Worm (Caenorhabditis elegans) whole organism, mixed stage, embryonic: ENCODE results near the gene str-86.

Experiments
- M03D4.4 ChIP-seq: sonication (generic microtip); optimal IDR thresholded peaks from 2 replicates; lab custom pipeline; 2017; ENCODE audit warnings: mild to moderate bottlenecking, missing genetic modification characterization, missing compliant biosample characterization
- bed-3 ChIP-seq: fragments of 200-800 bp; sonication (Bioruptor generic); optimal IDR thresholded peaks from 3 replicates; lab custom pipeline; 2018; ENCODE audit warnings: mild to moderate bottlenecking, missing genetic modification characterization, moderate library complexity, missing compliant biosample characterization
- blmp-1 ChIP-seq: fragments of 150-350 bp; optimal IDR thresholded peaks from 2 replicates; lab custom pipeline; 2014; ENCODE audit warnings: missing biosample characterization, missing genetic modification characterization
- ceh-39 ChIP-seq: fragments of 150-350 bp; optimal IDR thresholded peaks from 2 replicates; lab custom pipeline; 2014; ENCODE audit warnings: missing biosample characterization, missing genetic modification characterization
- ceh-83 ChIP-seq: fragments of 200-800 bp; sonication (Bioruptor generic); optimal IDR thresholded peaks from 2 replicates; lab custom pipeline; 2018; ENCODE audit warnings: mild to moderate bottlenecking, missing genetic modification characterization, missing compliant biosample characterization
- ces-1 ChIP-seq: fragments of 150-350 bp; optimal IDR thresholded peaks from 2 replicates; lab custom pipeline; 2014; ENCODE audit warnings: missing biosample characterization, missing genetic modification reagents, missing genetic modification characterization
- cnd-1 ChIP-seq: fragments of 200-800 bp; sonication (Bioruptor generic); optimal IDR thresholded peaks from 2 replicates; lab custom pipeline; 2018; ENCODE audit warnings: mild to moderate bottlenecking, missing genetic modification characterization, missing compliant biosample characterization
- drap-1 ChIP-seq: fragments of 200-800 bp; sonication (Bioruptor generic); optimal IDR thresholded peaks from 3 replicates; lab custom pipeline; 2018; ENCODE audit warnings: mild to moderate bottlenecking, missing genetic modification characterization, missing compliant biosample characterization
- elt-1 ChIP-seq: sonication (generic microtip); optimal IDR thresholded peaks from 2 replicates; lab custom pipeline; 2017; ENCODE audit warnings: missing genetic modification characterization, mild to moderate bottlenecking, missing compliant biosample characterization, antibody characterized with exemption, moderate library complexity, borderline replicate concordance; ENCODE audit not compliant: insufficient read depth
- elt-3 ChIP-seq: fragments of 150-350 bp; optimal IDR thresholded peaks from 2 replicates; lab custom pipeline; 2014; ENCODE audit warnings: missing biosample characterization, missing genetic modification characterization
- flh-1 ChIP-seq: fragments of 200-800 bp; sonication (Bioruptor generic); optimal IDR thresholded peaks from 2 replicates; lab custom pipeline; 2018; ENCODE audit warnings: mild to moderate bottlenecking, missing genetic modification characterization, moderate library complexity, missing compliant biosample characterization
- ham-2 ChIP-seq: fragments of 200-800 bp; sonication (Bioruptor generic); optimal IDR thresholded peaks from 2 replicates; lab custom pipeline; 2018; ENCODE audit warnings: mild to moderate bottlenecking, missing genetic modification characterization, missing compliant biosample characterization
- hlh-1 ChIP-seq: fragments of 150-350 bp; optimal IDR thresholded peaks from 2 replicates; lab custom pipeline; 2014; ENCODE audit warnings: missing biosample characterization, missing genetic modification reagents, missing genetic modification characterization
- lin-13 ChIP-seq: fragments of 150-350 bp; optimal IDR thresholded peaks from 2 replicates; lab custom pipeline; 2014; ENCODE audit warnings: missing biosample characterization, missing genetic modification characterization
- lin-32 ChIP-seq: fragments of 200-800 bp; sonication (Bioruptor generic); optimal IDR thresholded peaks from 2 replicates; lab custom pipeline; 2018; ENCODE audit warnings: mild to moderate bottlenecking, missing genetic modification characterization, missing compliant biosample characterization
- lsy-2 ChIP-seq: fragments of 150-350 bp; optimal IDR thresholded peaks from 2 replicates; lab custom pipeline; 2014; ENCODE audit warnings: missing biosample characterization, missing genetic modification characterization
- mab-5 ChIP-seq: fragments of 150-350 bp; optimal IDR thresholded peaks from 2 replicates; lab custom pipeline; 2014; ENCODE audit warnings: missing biosample characterization, missing genetic modification characterization
- mls-2 ChIP-seq: sonication (generic microtip); optimal IDR thresholded peaks from 2 replicates; lab custom pipeline; 2016; ENCODE audit warnings: mild to moderate bottlenecking, missing genetic modification characterization, moderate library complexity, missing compliant biosample characterization
- nhr-12 ChIP-seq: fragments of 150-350 bp; optimal IDR thresholded peaks from 2 replicates; lab custom pipeline; 2014; ENCODE audit warnings: missing biosample characterization, missing genetic modification characterization
- nhr-2 ChIP-seq: fragments of 150-350 bp; optimal IDR thresholded peaks from 2 replicates; lab custom pipeline; 2014; ENCODE audit warnings: missing biosample characterization, missing genetic modification characterization
- nhr-237 ChIP-seq: fragments of 150-350 bp; optimal IDR thresholded peaks from 2 replicates; lab custom pipeline; 2014; ENCODE audit warnings: missing biosample characterization, missing genetic modification characterization
- nhr-28 ChIP-seq: fragments of 150-350 bp; optimal IDR thresholded peaks from 2 replicates; lab custom pipeline; 2014; ENCODE audit warnings: missing biosample characterization, missing genetic modification characterization
- nhr-76 ChIP-seq: sonication (generic microtip); optimal IDR thresholded peaks from 2 replicates; lab custom pipeline; 2017; ENCODE audit warnings: missing biosample characterization, missing genetic modification characterization
- pha-4 ChIP-seq: fragments of 150-350 bp; optimal IDR thresholded peaks from 2 replicates; lab custom pipeline; 2018; ENCODE audit warnings: missing biosample characterization, missing genetic modification reagents, missing genetic modification characterization
- sem-2 ChIP-seq: fragments of 200-800 bp; sonication (Bioruptor generic); optimal IDR thresholded peaks from 2 replicates; lab custom pipeline; 2018; ENCODE audit warnings: mild to moderate bottlenecking, missing genetic modification characterization, missing compliant biosample characterization
- snpc-4 ChIP-seq: fragments of 150-350 bp; optimal IDR thresholded peaks from 2 replicates; lab custom pipeline; 2014; ENCODE audit warnings: missing biosample characterization, missing genetic modification characterization
- sptf-1 ChIP-seq: sonication (generic microtip); optimal IDR thresholded peaks from 2 replicates; lab custom pipeline; 2017; ENCODE audit warnings: mild to moderate bottlenecking, missing genetic modification characterization, moderate library complexity, missing compliant biosample characterization
- tbx-8 ChIP-seq: fragments of 200-800 bp; sonication (Bioruptor generic); optimal IDR thresholded peaks from 2 replicates; lab custom pipeline; 2018; ENCODE audit warnings: mild to moderate bottlenecking, missing genetic modification characterization, moderate library complexity, missing compliant biosample characterization
- unc-120 ChIP-seq: sonication (generic microtip); optimal IDR thresholded peaks from 2 replicates; lab custom pipeline; 2017; ENCODE audit warnings: missing genetic modification characterization, missing compliant biosample characterization; ENCODE audit not compliant: poor library complexity, severe bottlenecking
- unc-39 ChIP-seq: fragments of 150-350 bp; optimal IDR thresholded peaks from 2 replicates; lab custom pipeline; 2014; ENCODE audit warnings: missing biosample characterization, missing genetic modification characterization
- unc-62 ChIP-seq: fragments of 150-350 bp; optimal IDR thresholded peaks from 2 replicates; lab custom pipeline; 2014; ENCODE audit warnings: missing biosample characterization, missing genetic modification reagents, missing genetic modification characterization
- zip-8 ChIP-seq: fragments of 150-350 bp; optimal IDR thresholded peaks from 2 replicates; lab custom pipeline; 2014; ENCODE audit warnings: missing biosample characterization, missing genetic modification characterization
- ztf-11 ChIP-seq: fragments of 150-350 bp; optimal IDR thresholded peaks from 2 replicates; lab custom pipeline; 2014; ENCODE audit warnings: missing biosample characterization, missing genetic modification characterization

The str-86 gene

DNA sequence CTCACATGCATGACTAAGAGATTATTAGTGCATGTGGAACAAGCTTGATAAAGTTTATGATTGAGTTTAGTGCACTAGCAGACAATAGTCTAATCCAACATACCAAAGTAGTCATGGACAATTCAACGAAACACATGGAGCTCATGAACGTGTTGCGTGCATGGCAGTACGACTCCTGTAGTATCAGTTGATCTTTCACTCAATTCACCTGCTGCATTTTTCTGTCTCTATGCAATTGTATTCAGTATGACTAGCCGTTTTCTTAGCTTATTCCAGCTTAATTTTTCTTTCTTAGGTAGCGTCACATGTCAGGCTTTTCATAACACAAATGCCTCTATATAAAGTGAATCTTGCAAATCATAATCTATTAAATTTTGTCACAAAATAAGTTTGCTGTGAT is 19.8 kb upstream of the str-86 start, which contains the start of gene srx-1:
Gene srx-1, plus strand, starts transcription at position 382 of the 400 bp plus-strand sequence.
- TF ChIP-seq nhr-76 (tag; lab: Kevin White, UChicago) (no peak), ztf-11 (tag; lab: Kevin White, UChicago) (no peak), cnd-1 (no peak), sem-2 (GFP tag; lab: Kevin White, UChicago) (no peak), lsy-2 (tag; lab: Kevin White, UChicago) (no peak), M03D4.4 (tag; lab: Kevin White, UChicago) (no peak), unc-62 (GFP tag; lab: Kevin White, UChicago) (no peak), mab-5 (no peak), unc-120 (no peak), nhr-12 (tag; lab: Kevin White, UChicago) (no peak), blmp-1 (tag; lab: Kevin White, UChicago) (no peak), ham-2 (GFP tag; lab: Kevin White, UChicago) (no peak), nhr-28 (tag; lab: Kevin White, UChicago) (no peak), nhr-2 (tag; lab: Kevin White, UChicago) (no peak), zip-8 (tag; lab: Kevin White, UChicago) (no peak), elt-1 (tag; lab: Kevin White, UChicago) (no peak), ceh-39 (tag; lab: Kevin White, UChicago) (no peak), pha-4 (tag; lab: Kevin White, UChicago) (no peak)

DNA sequence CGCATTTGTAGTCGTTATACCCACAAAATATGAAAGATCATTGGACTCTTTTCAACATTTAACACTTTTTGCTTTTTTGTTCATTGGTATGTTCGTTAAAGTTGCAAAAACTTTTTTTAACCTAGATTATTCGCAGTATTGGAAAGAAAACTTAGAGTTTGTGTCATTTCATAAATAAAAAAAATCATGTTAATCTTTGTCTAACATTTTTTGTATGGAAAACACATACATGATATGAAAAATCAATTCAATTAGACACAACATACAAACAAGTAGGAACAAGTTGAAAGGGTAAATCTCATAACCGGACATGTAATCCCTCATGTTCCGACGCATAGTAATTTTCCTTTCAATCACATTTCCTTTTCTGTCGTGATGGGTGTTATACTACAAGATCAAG is 17.7 kb upstream of the str-86 start, which contains the start of gene F59E11.2:
Gene F59E11.2, plus strand, starts transcription at position 301 of the 400 bp plus-strand sequence.
- TF ChIP-seq lin-13 (tag; lab: Kevin White, UChicago) (no peak), elt-3 (tag; lab: Kevin White, UChicago) (no peak), nhr-2 (tag; lab: Kevin White, UChicago) (no peak), blmp-1 (tag; lab: Kevin White, UChicago) (no peak), bed-3 (GFP tag; lab: Kevin White, UChicago) (no peak), ceh-83 (GFP tag; lab: Kevin White, UChicago) (no peak)

DNA sequence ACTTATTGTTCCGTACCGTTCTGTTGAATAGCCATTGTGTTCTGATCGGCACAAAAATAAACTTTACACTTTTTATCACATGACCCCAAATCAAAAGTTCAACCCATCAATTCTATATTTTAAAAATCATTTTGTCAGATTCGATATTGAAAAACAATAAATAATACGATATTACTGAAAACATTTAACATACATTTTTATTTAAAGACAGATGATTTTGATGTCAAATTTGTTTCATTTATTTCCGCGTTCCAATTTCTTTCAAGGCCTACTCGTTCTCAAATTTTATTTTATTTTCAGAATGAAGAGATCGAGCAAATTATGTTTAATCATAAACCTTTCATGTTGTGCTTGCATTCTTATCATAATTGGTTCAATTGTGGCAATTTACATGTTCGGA is 11.3 kb upstream of the str-86 start, which contains the start of gene F59E11.5:
Gene F59E11.5, plus strand, starts transcription at position 301 of the 400 bp plus-strand sequence.
- no peak for TF ChIP-seq unc-39 (tag; lab: Kevin White, UChicago)
- TF ChIP-seq nhr-237 (tag; lab: Kevin White, UChicago), result no peak
- no peak for TF ChIP-seq bed-3 (GFP tag; lab: Kevin White, UChicago)
- TF ChIP-seq ztf-11 (tag; lab: Kevin White, UChicago), result no peak
- TF ChIP-seq zip-8 (tag; lab: Kevin White, UChicago), result no peak
- TF ChIP-seq flh-1, result no peak
- no peak for TF ChIP-seq drap-1 (GFP tag; lab: Kevin White, UChicago)
- TF ChIP-seq ham-2 (GFP tag; lab: Kevin White, UChicago), result no peak
- TF ChIP-seq tbx-8, result no peak
- TF ChIP-seq ces-1 (GFP tag; lab: Kevin White, UChicago), result no peak
- TF ChIP-seq nhr-2 (tag; lab: Kevin White, UChicago), result no peak
- TF ChIP-seq ceh-83 (GFP tag; lab: Kevin White, UChicago), result no peak
- no peak for TF ChIP-seq mls-2 (tag; lab: Kevin White, UChicago)
- no peak for TF ChIP-seq hlh-1 (tag; lab: Kevin White, UChicago)
- no peak for TF ChIP-seq lin-13 (tag; lab: Kevin White, UChicago)
- TF ChIP-seq unc-62 (GFP tag; lab: Kevin White, UChicago), result no peak
- no peak for TF ChIP-seq ceh-39 (tag; lab: Kevin White, UChicago)
- no peak for TF ChIP-seq lin-32
- TF ChIP-seq elt-1 (tag; lab: Kevin White, UChicago), result no peak
- TF ChIP-seq sptf-1 (tag; lab: Kevin White, UChicago), result no peak
- TF ChIP-seq, all 35 proteins: peak for 0

DNA sequence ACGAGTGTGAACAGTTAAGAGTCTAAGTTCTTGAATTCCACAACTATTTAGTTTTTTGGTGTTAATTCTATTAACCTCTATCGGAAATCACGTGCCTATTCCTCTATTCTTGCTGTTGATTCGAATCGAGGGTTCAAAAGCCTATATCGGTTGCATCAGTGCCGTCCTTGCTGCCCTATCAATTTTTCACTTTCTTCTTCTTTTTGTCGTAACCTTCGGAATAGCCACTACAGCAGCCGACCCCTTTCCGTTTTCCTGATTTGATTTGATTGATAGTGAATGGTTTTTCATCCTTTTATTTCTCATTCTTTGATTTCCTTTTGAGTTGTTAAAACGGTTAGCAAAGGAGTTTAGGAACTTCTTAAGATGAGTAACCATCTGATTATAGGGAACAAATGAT is 10.8 kb upstream of the str-86 start:
- TF ChIP-seq nhr-12 (tag; lab: Kevin White, UChicago) (no peak), mls-2 (tag; lab: Kevin White, UChicago) (no peak), snpc-4 (tag; lab: Kevin White, UChicago) (no peak), tbx-8 (no peak), unc-39 (tag; lab: Kevin White, UChicago) (no peak), sptf-1 (tag; lab: Kevin White, UChicago) (no peak), M03D4.4 (tag; lab: Kevin White, UChicago) (no peak), blmp-1 (tag; lab: Kevin White, UChicago) (no peak), elt-3 (tag; lab: Kevin White, UChicago) (no peak), ham-2 (GFP tag; lab: Kevin White, UChicago) (no peak), ceh-83 (GFP tag; lab: Kevin White, UChicago) (no peak), mab-5 (no peak), nhr-2 (tag; lab: Kevin White, UChicago) (no peak), nhr-237 (tag; lab: Kevin White, UChicago) (no peak), pha-4 (tag; lab: Kevin White, UChicago) (no peak), nhr-28 (tag; lab: Kevin White, UChicago) (no peak), ces-1 (GFP tag; lab: Kevin White, UChicago) (no peak), sem-2 (GFP tag; lab: Kevin White, UChicago) (no peak), lin-32 (no peak), drap-1 (GFP tag; lab: Kevin White, UChicago) (no peak)
- TF ChIP-seq, all 35 proteins: peak for 0
